Worm (Caenorhabditis elegans) whole organism, L2 larva: Measurements from ENCODE around the gene F09D12.2.

Experiments
- unc-62 ChIP-seq: fragments of 150-350 bp; optimal IDR thresholded peaks from 2 replicates; lab custom pipeline; 2014; ENCODE audit warnings: missing biosample characterization, missing genetic modification reagents, missing genetic modification characterization
- ztf-11 ChIP-seq: sonication (generic microtip); optimal IDR thresholded peaks from 2 replicates; lab custom pipeline; 2017; ENCODE audit warnings: missing biosample characterization, missing genetic modification characterization

DNA sequence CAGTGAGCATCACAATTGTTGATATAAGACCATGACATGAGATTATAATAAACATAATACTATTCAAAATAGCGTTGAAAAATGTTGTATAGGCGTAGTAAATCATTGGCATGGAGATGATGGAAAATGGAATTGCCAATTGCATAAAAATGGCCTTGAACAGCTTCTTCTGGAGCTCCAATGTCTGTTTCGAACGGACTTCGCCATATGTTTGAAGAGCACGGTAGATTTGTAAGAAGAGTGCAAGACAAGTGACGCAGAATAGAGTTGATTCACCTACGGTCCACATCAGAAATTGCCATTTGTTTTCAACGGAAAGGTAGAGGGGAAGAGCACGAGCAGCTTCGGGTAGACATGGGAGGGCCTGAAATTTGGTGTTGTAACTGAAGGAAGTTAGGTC lies 3.3 kb upstream of the F09D12.2 start:
- no peak for TF ChIP-seq unc-62 (GFP tag; lab: Kevin White, UChicago)
- TF ChIP-seq ztf-11 (tag; lab: Kevin White, UChicago): no peak
